Worm (Caenorhabditis elegans): ENCODE results near the gene dmd-7.

Gene dmd-7

DNA sequence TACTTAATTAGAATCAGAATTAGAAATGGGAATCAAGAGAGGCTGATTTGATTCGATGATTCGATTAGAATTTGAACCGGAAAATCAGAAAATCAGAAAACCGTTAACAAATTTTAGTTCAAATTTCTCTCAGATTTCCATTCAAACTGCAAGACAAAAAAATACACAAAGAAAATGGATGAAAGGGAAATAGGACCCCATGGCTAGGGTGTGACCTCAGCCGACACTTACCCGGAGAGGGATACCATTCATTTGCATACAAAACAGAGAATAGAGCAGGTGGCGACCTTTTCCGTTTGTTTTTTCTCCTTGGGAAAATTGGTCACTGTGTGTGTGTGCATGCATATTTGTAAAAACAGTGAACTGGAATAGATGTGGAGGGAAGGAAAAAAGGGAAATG lies 12.8 kb upstream of the dmd-7 start:
- TF ChIP-seq nhr-2 (tag; optimal IDR thresholded peaks at IDR 0.05) (peak; percentile 95), pha-4 (tag; optimal IDR thresholded peaks at IDR 0.05) (no peak), mep-1 (tag; optimal IDR thresholded peaks at IDR 0.05) (no peak), snpc-4 (tag; optimal IDR thresholded peaks at IDR 0.05) (no peak), unc-120 (tag; optimal IDR thresholded peaks at IDR 0.05; ENCODE audit: poor library complexity, severe bottlenecking) (no peak), mab-5 (tag; optimal IDR thresholded peaks at IDR 0.05) (no peak), unc-62 (GFP tag; optimal IDR thresholded peaks at IDR 0.05) (no peak), ces-1 (GFP tag; optimal IDR thresholded peaks at IDR 0.05) (peak; percentile 46), sptf-1 (tag; optimal IDR thresholded peaks at IDR 0.05) (no peak), lin-32 (GFP tag; optimal IDR thresholded peaks at IDR 0.05) (no peak), ceh-83 (GFP tag; optimal IDR thresholded peaks at IDR 0.05) (no peak), elt-1 (tag; optimal IDR thresholded peaks at IDR 0.05; ENCODE audit: borderline replicate concordance, insufficient read depth) (no peak), ham-2 (GFP tag; optimal IDR thresholded peaks at IDR 0.05) (no peak), drap-1 (GFP tag; optimal IDR thresholded peaks at IDR 0.05) (no peak), nhr-12 (tag; optimal IDR thresholded peaks at IDR 0.05) (no peak), sem-2 (GFP tag; optimal IDR thresholded peaks at IDR 0.05) (no peak), cnd-1 (tag; optimal IDR thresholded peaks at IDR 0.05) (peak; percentile 19)

DNA sequence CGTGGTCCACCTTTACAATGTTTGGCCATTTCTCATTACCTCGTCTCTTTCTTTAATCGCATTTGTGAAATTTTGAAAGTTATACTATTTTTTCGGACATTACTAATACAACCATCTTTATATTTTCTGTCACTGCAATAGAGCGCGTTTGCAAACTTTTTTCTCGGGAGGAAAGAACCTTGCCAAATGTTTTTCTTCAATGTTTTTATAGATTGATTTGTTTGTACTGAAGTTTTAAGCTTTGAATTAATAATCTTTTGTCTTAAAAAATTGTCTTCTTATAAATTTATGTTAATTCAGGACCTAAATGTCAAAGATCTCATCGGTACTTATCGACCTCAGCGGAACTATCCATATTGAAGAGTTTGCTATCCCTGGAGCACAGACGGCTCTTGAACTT lies 11.9 kb upstream of the dmd-7 start, which contains the start of gene K08B12.3:
TSS of gene K08B12.3 (plus strand) at position 301 of the 400 bp plus-strand sequence.
- TF ChIP-seq ceh-43 (GFP tag; optimal IDR thresholded peaks at IDR 0.05) = no peak
- no peak for TF ChIP-seq flh-1 (GFP tag; optimal IDR thresholded peaks at IDR 0.05)
- no peak for TF ChIP-seq mls-2 (tag; optimal IDR thresholded peaks at IDR 0.05)
- TF ChIP-seq drap-1 (GFP tag; optimal IDR thresholded peaks at IDR 0.05) = no peak
- no peak for TF ChIP-seq elt-1 (tag; optimal IDR thresholded peaks at IDR 0.05; ENCODE audit: borderline replicate concordance, insufficient read depth)
- no peak for TF ChIP-seq hlh-1 (tag; optimal IDR thresholded peaks at IDR 0.05)
- no peak for TF ChIP-seq unc-120 (tag; optimal IDR thresholded peaks at IDR 0.05; ENCODE audit: poor library complexity, severe bottlenecking)
- TF ChIP-seq unc-39 (tag; optimal IDR thresholded peaks at IDR 0.05) = no peak
- no peak for TF ChIP-seq pha-4 (tag; optimal IDR thresholded peaks at IDR 0.05)
- no peak for TF ChIP-seq elt-3 (tag; optimal IDR thresholded peaks at IDR 0.05)
- no peak for TF ChIP-seq unc-62 (GFP tag; optimal IDR thresholded peaks at IDR 0.05)

DNA sequence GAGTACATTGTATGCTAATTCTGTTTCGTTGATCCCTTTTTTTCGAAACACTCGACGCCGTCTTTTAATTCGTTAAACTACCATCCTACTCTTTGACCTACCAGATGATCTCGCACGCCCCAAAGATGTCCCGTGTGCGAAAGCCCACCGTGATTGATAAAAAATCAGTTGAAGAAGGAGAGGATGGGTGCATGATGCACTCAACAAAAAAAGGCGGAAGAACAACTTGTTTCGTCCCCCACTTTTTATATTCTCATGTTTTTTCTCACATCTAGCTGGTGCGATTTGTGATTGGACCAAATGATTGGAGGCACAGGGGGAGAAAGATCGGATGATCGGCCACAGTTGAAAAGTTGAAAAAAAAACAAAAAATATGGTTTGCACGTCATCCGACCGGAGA lies 8.4 kb upstream of the dmd-7 start:
- TF ChIP-seq lsy-2 (tag; optimal IDR thresholded peaks at IDR 0.05) (no peak), drap-1 (GFP tag; optimal IDR thresholded peaks at IDR 0.05) (no peak), hlh-1 (tag; optimal IDR thresholded peaks at IDR 0.05) (no peak), nhr-76 (tag; optimal IDR thresholded peaks at IDR 0.05) (no peak), snpc-4 (tag; optimal IDR thresholded peaks at IDR 0.05) (no peak), ceh-43 (GFP tag; optimal IDR thresholded peaks at IDR 0.05) (no peak), mab-5 (tag; optimal IDR thresholded peaks at IDR 0.05) (no peak), ham-2 (GFP tag; optimal IDR thresholded peaks at IDR 0.05) (no peak), lin-13 (tag; optimal IDR thresholded peaks at IDR 0.05) (no peak), nhr-28 (tag; optimal IDR thresholded peaks at IDR 0.05) (no peak), sem-2 (GFP tag; optimal IDR thresholded peaks at IDR 0.05) (no peak), sptf-1 (tag; optimal IDR thresholded peaks at IDR 0.05) (no peak)

DNA sequence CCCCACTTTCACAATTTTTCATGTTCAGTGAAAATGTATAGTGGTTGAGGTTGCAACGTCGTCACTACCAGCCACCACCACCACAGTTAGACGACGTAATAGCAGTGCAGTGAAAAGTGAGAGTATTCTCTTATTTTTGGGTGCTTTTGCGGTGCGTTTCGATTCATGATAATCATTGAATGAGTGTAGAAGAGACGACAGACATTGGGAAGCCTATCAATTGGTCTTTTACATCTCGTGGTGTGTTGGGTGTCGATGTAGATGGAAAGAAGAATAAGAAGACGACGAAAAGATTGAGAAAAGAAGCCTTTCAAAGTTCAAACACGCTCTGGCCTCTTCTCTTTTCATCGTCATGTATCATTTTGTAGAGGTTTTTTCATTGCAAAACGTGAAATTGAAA lies 6.9 kb upstream of the dmd-7 start:
- no peak for TF ChIP-seq sem-2 (GFP tag; optimal IDR thresholded peaks at IDR 0.05)
- TF ChIP-seq nhr-28 (tag; optimal IDR thresholded peaks at IDR 0.05) = no peak
- no peak for TF ChIP-seq nhr-12 (tag; optimal IDR thresholded peaks at IDR 0.05)
- TF ChIP-seq ceh-43 (GFP tag; optimal IDR thresholded peaks at IDR 0.05) = no peak
- no peak for TF ChIP-seq lsy-2 (tag; optimal IDR thresholded peaks at IDR 0.05)
- no peak for TF ChIP-seq zip-8 (tag; optimal IDR thresholded peaks at IDR 0.05)
- no peak for TF ChIP-seq elt-1 (tag; optimal IDR thresholded peaks at IDR 0.05; ENCODE audit: borderline replicate concordance, insufficient read depth)
- no peak for TF ChIP-seq sptf-1 (tag; optimal IDR thresholded peaks at IDR 0.05)
- TF ChIP-seq unc-120 (tag; optimal IDR thresholded peaks at IDR 0.05; ENCODE audit: poor library complexity, severe bottlenecking) = no peak
- TF ChIP-seq tbx-8 (GFP tag; optimal IDR thresholded peaks at IDR 0.05) = no peak
- no peak for TF ChIP-seq unc-39 (tag; optimal IDR thresholded peaks at IDR 0.05)
- TF ChIP-seq nhr-76 (tag; optimal IDR thresholded peaks at IDR 0.05) = no peak
- no peak for TF ChIP-seq drap-1 (GFP tag; optimal IDR thresholded peaks at IDR 0.05)
- TF ChIP-seq mls-2 (tag; optimal IDR thresholded peaks at IDR 0.05) = no peak
- no peak for TF ChIP-seq hlh-1 (tag; optimal IDR thresholded peaks at IDR 0.05)
- no peak for TF ChIP-seq cnd-1 (tag; optimal IDR thresholded peaks at IDR 0.05)
- TF ChIP-seq ceh-39 (tag; optimal IDR thresholded peaks at IDR 0.05) = no peak
- no peak for TF ChIP-seq bed-3 (GFP tag; optimal IDR thresholded peaks at IDR 0.05)
- TF ChIP-seq lin-13 (tag; optimal IDR thresholded peaks at IDR 0.05) = no peak
- TF ChIP-seq pha-4 (tag; optimal IDR thresholded peaks at IDR 0.05) = no peak
